Worm (Caenorhabditis elegans): ENCODE measurements around the gene xpd-1.

xpd-1 gene

DNA sequence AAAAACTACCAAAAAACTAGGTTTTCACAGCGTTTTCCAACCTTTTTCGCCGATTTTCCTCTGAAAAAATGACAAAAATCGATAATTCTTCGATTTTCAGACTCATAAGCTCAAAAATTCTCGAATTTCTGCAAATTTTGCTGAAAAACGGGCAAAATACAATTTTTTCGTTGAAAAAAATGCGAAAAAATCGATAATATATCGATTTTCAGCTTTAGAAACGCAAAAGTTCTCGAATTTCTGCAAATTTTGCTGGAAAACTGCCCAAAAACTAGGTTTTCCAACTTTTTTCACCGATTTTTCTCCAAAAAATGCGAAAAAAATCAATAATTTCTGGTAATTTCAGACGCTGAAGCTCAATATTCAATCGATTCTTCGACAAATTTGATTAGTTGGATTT is 13.5 kb upstream of the xpd-1 start:
- TF ChIP-seq F23B12.7 (tag; optimal IDR thresholded peaks at IDR 0.05; ENCODE audit: insufficient read depth) = no peak
- no peak for TF ChIP-seq F33H1.4 (GFP tag; IDR thresholded peaks at IDR 0.05)
- TF ChIP-seq attf-3 (GFP tag; conservative IDR thresholded peaks at IDR 0.05) = no peak
- no peak for TF ChIP-seq egl-18 (GFP tag; IDR thresholded peaks at IDR 0.05)
- TF ChIP-seq hsf-1 (GFP tag; IDR thresholded peaks at IDR 0.05) = no peak
- no peak for TF ChIP-seq C06A6.2 (GFP tag; conservative IDR thresholded peaks at IDR 0.05)
- TF ChIP-seq repo-1 (tag; optimal IDR thresholded peaks at IDR 0.05) = no peak
- TF ChIP-seq K11D2.4 (GFP tag; IDR thresholded peaks at IDR 0.05) = no peak
- TF ChIP-seq ztf-25 (GFP tag; IDR thresholded peaks at IDR 0.05) = no peak
- no peak for TF ChIP-seq madf-8 (GFP tag; conservative IDR thresholded peaks at IDR 0.05)
- TF ChIP-seq K12H6.12 (tag; optimal IDR thresholded peaks at IDR 0.05) = no peak

DNA sequence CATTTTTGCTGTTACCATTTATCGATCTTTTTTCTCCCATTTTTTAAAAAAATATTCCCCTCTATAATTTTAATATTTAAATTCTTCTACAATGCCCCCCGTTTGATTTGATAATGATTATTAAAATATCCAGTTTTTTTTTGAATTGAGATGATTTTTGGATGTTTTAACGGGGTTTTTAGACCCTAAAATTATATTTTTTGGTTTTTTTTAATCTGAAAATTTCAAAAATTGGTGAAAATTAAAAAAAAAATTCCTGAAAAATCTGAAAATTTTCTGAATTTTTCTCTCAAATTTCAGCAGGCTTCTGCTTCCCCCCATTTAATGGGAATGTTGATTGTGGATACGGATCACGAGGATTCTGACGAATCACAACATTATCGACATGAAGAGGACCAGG is 10.7 kb upstream of the xpd-1 start, which contains the start of gene Y50D7A.3:
Gene Y50D7A.3, plus strand, starts transcription at position 301 of the 400 bp plus-strand sequence.
- TF ChIP-seq mcd-1 (GFP tag; IDR thresholded peaks at IDR 0.05) = no peak
- TF ChIP-seq cebp-2 (GFP tag; IDR thresholded peaks at IDR 0.05) = no peak
- no peak for TF ChIP-seq lir-1 (GFP tag; conservative IDR thresholded peaks at IDR 0.05)
- no peak for TF ChIP-seq akir-1 (GFP tag; optimal IDR thresholded peaks at IDR 0.05)
- TF ChIP-seq Y53G8AR.9 (GFP tag; conservative IDR thresholded peaks at IDR 0.05) = no peak
- no peak for TF ChIP-seq B0035.1 (tag; optimal IDR thresholded peaks at IDR 0.05)

DNA sequence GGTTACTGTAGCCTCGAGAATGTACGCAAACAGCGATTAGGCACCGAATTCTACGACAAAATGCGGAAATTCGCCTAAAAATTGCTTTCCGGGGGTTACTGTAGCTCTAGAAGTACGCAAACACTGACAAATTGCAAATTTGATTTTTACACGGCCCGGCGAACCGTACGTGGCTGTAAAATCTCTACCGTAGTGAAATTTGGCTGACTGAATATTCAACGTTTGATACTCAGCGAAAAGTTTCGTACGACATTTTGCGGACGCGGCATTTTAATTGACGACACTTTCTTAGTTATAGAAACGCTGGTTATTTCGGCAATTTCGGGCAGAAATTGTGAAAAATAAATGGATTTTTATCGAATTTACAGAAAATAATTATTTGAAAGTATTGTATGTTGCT is 4.7 kb downstream of the xpd-1 start:
- TF ChIP-seq madf-6 (GFP tag; IDR thresholded peaks at IDR 0.05) (peak; percentile 25; the same call in 1 of the 2 replicates), F33H1.4 (GFP tag; IDR thresholded peaks at IDR 0.05) (peak; percentile 29; the same call in 1 of the 2 replicates), nfyb-1 (GFP tag; IDR thresholded peaks at IDR 0.05) (0 out of 2 replicates have a peak, but pooled peaks have one; percentile 33), hmg-1.2 (GFP tag; IDR thresholded peaks at IDR 0.05) (peak; percentile 82), lsl-1 (GFP tag; optimal IDR thresholded peaks at IDR 0.05) (peak; percentile 33), dox-1 (GFP tag; IDR thresholded peaks at IDR 0.05) (0 out of 2 replicates have a peak, but pooled peaks have one; percentile 25), mcd-1 (GFP tag; IDR thresholded peaks at IDR 0.05) (peak; percentile 62), D2030.7 (GFP tag; IDR thresholded peaks at IDR 0.05) (0 out of 2 replicates have a peak, but pooled peaks have one; percentile 28)

DNA sequence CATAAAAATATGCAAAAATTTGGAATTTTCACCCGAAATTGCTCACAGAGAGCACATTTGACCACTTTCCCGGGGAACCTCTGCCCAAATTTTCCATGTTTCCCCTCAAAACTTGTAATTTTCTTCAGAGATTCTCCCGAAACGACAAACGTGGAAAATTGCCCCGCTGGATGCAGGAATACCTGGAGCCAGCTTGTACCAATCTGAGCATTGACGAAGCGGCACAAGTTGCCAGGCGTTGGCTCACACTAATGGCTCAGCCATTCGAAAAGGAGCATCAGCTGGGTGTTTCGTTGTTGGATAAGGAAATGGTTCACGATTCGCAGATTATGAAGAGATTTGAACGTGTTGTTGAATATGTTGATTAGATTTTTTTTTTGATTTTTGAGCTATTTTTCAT is 17.6 kb downstream of the xpd-1 start:
- TF ChIP-seq nhr-90 (tag; optimal IDR thresholded peaks at IDR 0.05) = no peak
- TF ChIP-seq snpc-1.1 (tag; optimal IDR thresholded peaks at IDR 0.05; ENCODE audit: insufficient read depth) = no peak
- TF ChIP-seq atf-7 (tag; optimal IDR thresholded peaks at IDR 0.05) = no peak
- TF ChIP-seq ztf-26 (tag; optimal IDR thresholded peaks at IDR 0.05) = no peak
- TF ChIP-seq ztf-25 (GFP tag; IDR thresholded peaks at IDR 0.05) = no peak
- no peak for TF ChIP-seq B0019.2 (GFP tag; conservative IDR thresholded peaks at IDR 0.05)
- no peak for TF ChIP-seq sdz-38 (tag; optimal IDR thresholded peaks at IDR 0.05)
- TF ChIP-seq xnd-1 (tag; optimal IDR thresholded peaks at IDR 0.05) = no peak
- TF ChIP-seq lsl-1 (GFP tag; optimal IDR thresholded peaks at IDR 0.05) = no peak
- no peak for TF ChIP-seq nfya-2 (GFP tag; IDR thresholded peaks at IDR 0.05)
- TF ChIP-seq hlh-12 (tag; optimal IDR thresholded peaks at IDR 0.05) = no peak
- no peak for TF ChIP-seq die-1 (tag; optimal IDR thresholded peaks at IDR 0.05)
- TF ChIP-seq F22D6.2 (tag; optimal IDR thresholded peaks at IDR 0.05) = no peak
- no peak for TF ChIP-seq lir-1 (GFP tag; conservative IDR thresholded peaks at IDR 0.05)
- TF ChIP-seq snpc-4 (GFP tag; optimal IDR thresholded peaks at IDR 0.05) = no peak
- no peak for TF ChIP-seq snpc-4 (tag; optimal IDR thresholded peaks at IDR 0.05)
- no peak for TF ChIP-seq egl-44 (GFP tag; IDR thresholded peaks at IDR 0.05)
- TF ChIP-seq gei-17 (GFP tag; optimal IDR thresholded peaks at IDR 0.05) = no peak
